Worm (Caenorhabditis elegans) whole organism, midembryonic: ENCODE results near the gene JC8.7.

Experiments
- T22C8.4 ChIP-seq: fragments of 200-800 bp; sonication (Bioruptor generic); IDR thresholded peaks from 2 replicates; pipeline ENCODE4 v1.3.6; 2022; ENCODE audit warnings: missing genetic modification characterization, missing compliant biosample characterization
- flt-1 ChIP-seq: fragments of 200-800 bp; sonication (Bioruptor generic); IDR thresholded peaks from 2 replicates; pipeline ENCODE4 v1.3.6; 2022; ENCODE audit warnings: missing genetic modification characterization, missing compliant biosample characterization
- klf-2 ChIP-seq: fragments of 200-800 bp; sonication (Bioruptor generic); conservative IDR thresholded peaks from 2 replicates; pipeline ENCODE4 v1.3.6; 2022; ENCODE audit warnings: missing genetic modification reagents, missing genetic modification characterization, missing compliant biosample characterization
- med-1 ChIP-seq: sonication (generic microtip); optimal IDR thresholded peaks from 2 replicates; lab custom pipeline; 2017; ENCODE audit warnings: missing genetic modification characterization, mild to moderate bottlenecking, missing compliant biosample characterization, antibody characterized with exemption, missing genetic modification reagents; ENCODE audit not compliant: insufficient read depth
- ref-1 ChIP-seq: fragments of 200-800 bp; sonication (Bioruptor generic); conservative IDR thresholded peaks from 2 replicates; pipeline ENCODE4 v1.3.6; 2022; ENCODE audit warnings: missing genetic modification reagents, missing genetic modification characterization, missing compliant biosample characterization
- tab-1 ChIP-seq: fragments of 200-800 bp; sonication (Bioruptor generic); IDR thresholded peaks from 2 replicates; pipeline ENCODE4 v1.3.6; 2022; ENCODE audit warnings: missing genetic modification characterization, missing compliant biosample characterization
- ztf-29 ChIP-seq: fragments of 200-800 bp; sonication (Bioruptor generic); IDR thresholded peaks from 2 replicates; pipeline ENCODE4 v1.3.6; 2022; ENCODE audit warnings: missing genetic modification reagents, missing genetic modification characterization, missing compliant biosample characterization

DNA sequence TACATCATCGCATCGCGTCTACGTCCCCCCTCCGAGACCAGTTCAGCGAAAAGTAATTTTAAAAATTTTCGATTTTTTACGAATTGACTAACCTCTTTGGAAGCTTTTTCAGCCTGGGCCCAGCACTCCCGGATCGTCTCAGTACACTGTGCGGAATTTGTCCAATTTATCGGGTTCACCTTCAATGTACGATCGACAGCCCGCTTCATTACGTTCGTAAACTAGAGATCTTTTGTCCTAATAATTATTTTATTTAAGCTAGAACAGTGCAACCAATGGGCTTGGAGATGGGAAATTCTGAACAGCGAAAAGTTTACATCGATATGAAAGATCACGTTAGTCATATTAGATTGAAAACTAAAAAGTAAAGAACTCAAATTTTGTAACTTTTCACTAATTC is 5.7 kb upstream of the JC8.7 start:
- TF ChIP-seq flt-1 (GFP tag; lab: Robert Waterston, UW) (no peak), T22C8.4 (GFP tag; lab: Robert Waterston, UW) (no peak), ref-1 (no peak), ztf-29 (GFP tag; lab: Robert Waterston, UW) (no peak), klf-2 (GFP tag; lab: Robert Waterston, UW) (no peak), tab-1 (GFP tag; lab: Robert Waterston, UW) (no peak), med-1 (GFP tag; lab: Kevin White, UChicago) (no peak)
